Fruit fly (Drosophila melanogaster): ENCODE measurements around the gene CG5026.

CG5026 gene

DNA sequence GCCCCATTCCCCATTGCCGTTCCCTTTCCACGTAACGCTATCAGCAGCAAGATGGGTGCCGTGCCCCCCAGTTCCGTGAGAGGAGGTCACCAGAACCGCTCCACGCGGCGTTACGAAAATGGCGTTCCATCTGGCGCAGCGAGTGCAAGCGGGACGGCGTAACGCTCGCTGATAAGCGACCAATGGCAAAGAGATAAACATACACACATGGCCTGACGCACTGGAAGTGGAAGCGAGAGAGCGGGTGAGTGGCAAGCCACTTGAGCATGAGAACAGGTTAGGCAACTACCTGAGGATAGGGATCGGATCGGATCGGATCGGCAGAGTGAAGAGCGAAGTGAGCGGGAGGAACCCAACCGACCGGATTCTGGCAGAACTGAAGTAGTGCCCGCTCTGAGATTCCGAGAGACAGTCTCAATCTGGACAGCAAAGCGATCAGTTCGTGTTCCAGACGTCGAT is 36.5 kb downstream of the CG5026 start, which contains the start of gene Doc3 (continued):
- no peak for TF ChIP-seq CG9727 (GFP tag; optimal IDR thresholded peaks at IDR 0.05)
- no peak for TF ChIP-seq inv (GFP tag; IDR thresholded peaks at IDR 0.05; ENCODE audit: partially characterized antibody)
- 0 out of 2 replicates have a peak, but pooled peaks have one; percentile 36 for TF ChIP-seq bbx (GFP tag; IDR thresholded peaks at IDR 0.05; ENCODE audit: partially characterized antibody)
- TF ChIP-seq hkb (optimal IDR thresholded peaks at IDR 0.05) = no peak
- TF ChIP-seq hkb (GFP tag; IDR thresholded peaks at IDR 0.05) = no peak
- TF ChIP-seq CG18262 (tag; optimal IDR thresholded peaks at IDR 0.05) = no peak
- TF ChIP-seq corto (GFP tag; optimal IDR thresholded peaks at IDR 0.05) = no peak
- no peak for TF ChIP-seq run (tag; optimal IDR thresholded peaks at IDR 0.05)
- no peak for TF ChIP-seq ATbp (GFP tag; optimal IDR thresholded peaks at IDR 0.05)
- TF ChIP-seq nau (GFP tag; optimal IDR thresholded peaks at IDR 0.05) = no peak
- TF ChIP-seq tx (GFP tag; optimal IDR thresholded peaks at IDR 0.05) = no peak
- peak; percentile 44 for TF ChIP-seq Jarid2 (GFP tag; optimal IDR thresholded peaks at IDR 0.05)
- no peak for TF ChIP-seq cas (GFP tag; IDR thresholded peaks at IDR 0.05)
- TF ChIP-seq dmrt99B (tag; optimal IDR thresholded peaks at IDR 0.05) = no peak
- no peak for TF ChIP-seq ind (GFP tag; optimal IDR thresholded peaks at IDR 0.05)
- no peak for TF ChIP-seq CG4820 (GFP tag; optimal IDR thresholded peaks at IDR 0.05)
- no peak for TF ChIP-seq lmd (GFP tag; IDR thresholded peaks at IDR 0.05)
- no peak for TF ChIP-seq hth (optimal IDR thresholded peaks at IDR 0.05)
- TF ChIP-seq bigmax (GFP tag; optimal IDR thresholded peaks at IDR 0.05) = no peak
- no peak for TF ChIP-seq lov (optimal IDR thresholded peaks at IDR 0.05)
- 0 out of 3 replicates have a peak, but pooled peaks have one; percentile 28 for TF ChIP-seq lov (GFP tag; IDR thresholded peaks at IDR 0.05)
- TF ChIP-seq ssp (GFP tag; IDR thresholded peaks at IDR 0.05) = no peak
- TF ChIP-seq CG10979 (tag; optimal IDR thresholded peaks at IDR 0.05) = no peak
- no peak for TF ChIP-seq Atf6 (GFP tag; IDR thresholded peaks at IDR 0.05)
- TF ChIP-seq Six4 (GFP tag; optimal IDR thresholded peaks at IDR 0.05) = no peak
- TF ChIP-seq CG31365 (tag; optimal IDR thresholded peaks at IDR 0.05) = no peak
- no peak for TF ChIP-seq sob (GFP tag; IDR thresholded peaks at IDR 0.05)
- no peak for TF ChIP-seq CG10366 (GFP tag; IDR thresholded peaks at IDR 0.05)
- no peak for TF ChIP-seq CG15073 (GFP tag; optimal IDR thresholded peaks at IDR 0.05)
- TF ChIP-seq grau (tag; optimal IDR thresholded peaks at IDR 0.05) = no peak
- no peak for TF ChIP-seq CG9797 (GFP tag; optimal IDR thresholded peaks at IDR 0.05)
- TF ChIP-seq gcm2 (GFP tag; optimal IDR thresholded peaks at IDR 0.05) = no peak
- peak; percentile 27 for TF ChIP-seq CG9437 (GFP tag; optimal IDR thresholded peaks at IDR 0.05)
- TF ChIP-seq CG4360 (GFP tag; IDR thresholded peaks at IDR 0.05) = no peak

DNA sequence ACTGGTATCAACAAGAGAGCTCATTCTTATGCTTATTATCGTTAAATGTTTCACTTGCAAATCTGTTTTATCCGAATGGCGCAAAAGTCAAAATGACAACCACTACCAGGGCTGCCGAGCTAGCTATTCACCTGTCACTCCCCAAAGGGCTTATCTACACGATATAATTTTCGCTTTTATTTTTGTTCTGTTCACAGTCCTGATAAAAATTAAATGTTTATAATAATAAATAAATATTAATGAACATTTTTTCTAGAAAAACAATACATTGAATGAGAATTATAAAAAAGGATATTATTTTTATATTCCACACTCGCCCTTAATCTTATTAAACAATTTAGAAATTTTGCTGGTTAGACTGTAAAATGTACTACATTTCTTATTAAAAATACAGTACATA is 41.4 kb downstream of the CG5026 start, which contains the start of gene CG5194:
TSS of gene CG5194 (minus strand) at position 101 of the 400 bp plus-strand sequence.
- TF ChIP-seq pan (optimal IDR thresholded peaks at IDR 0.05) (no peak), pan (GFP tag; optimal IDR thresholded peaks at IDR 0.05 in 1 of 2, IDR thresholded peaks at IDR 0.05 in 1 of 2) (no peak), CG10565 (GFP tag; optimal IDR thresholded peaks at IDR 0.05) (no peak), ara (GFP tag; IDR thresholded peaks at IDR 0.05) (no peak), CG9797 (GFP tag; optimal IDR thresholded peaks at IDR 0.05) (no peak), lov (optimal IDR thresholded peaks at IDR 0.05) (no peak), lov (GFP tag; IDR thresholded peaks at IDR 0.05) (no peak), CG10654 (GFP tag; optimal IDR thresholded peaks at IDR 0.05) (no peak), CG32532 (GFP tag; IDR thresholded peaks at IDR 0.05) (no peak), fd3F (GFP tag; optimal IDR thresholded peaks at IDR 0.05) (no peak), psq (GFP tag; optimal IDR thresholded peaks at IDR 0.05) (no peak), Gug (GFP tag; IDR thresholded peaks at IDR 0.05) (no peak), CG1024 (GFP tag; IDR thresholded peaks at IDR 0.05) (no peak), CG11085 (GFP tag; IDR thresholded peaks at IDR 0.05) (no peak), CG10462 (GFP tag; optimal IDR thresholded peaks at IDR 0.05) (no peak), CG14014 (GFP tag; IDR thresholded peaks at IDR 0.05) (no peak), CG1832 (GFP tag; optimal IDR thresholded peaks at IDR 0.05) (no peak), dm (GFP tag; optimal IDR thresholded peaks at IDR 0.05) (no peak), Opbp (GFP tag; IDR thresholded peaks at IDR 0.05; ENCODE audit: partially characterized antibody) (no peak)
